Fruit fly (Drosophila melanogaster): ENCODE measurements around the gene CG12170.

CG12170 gene

DNA sequence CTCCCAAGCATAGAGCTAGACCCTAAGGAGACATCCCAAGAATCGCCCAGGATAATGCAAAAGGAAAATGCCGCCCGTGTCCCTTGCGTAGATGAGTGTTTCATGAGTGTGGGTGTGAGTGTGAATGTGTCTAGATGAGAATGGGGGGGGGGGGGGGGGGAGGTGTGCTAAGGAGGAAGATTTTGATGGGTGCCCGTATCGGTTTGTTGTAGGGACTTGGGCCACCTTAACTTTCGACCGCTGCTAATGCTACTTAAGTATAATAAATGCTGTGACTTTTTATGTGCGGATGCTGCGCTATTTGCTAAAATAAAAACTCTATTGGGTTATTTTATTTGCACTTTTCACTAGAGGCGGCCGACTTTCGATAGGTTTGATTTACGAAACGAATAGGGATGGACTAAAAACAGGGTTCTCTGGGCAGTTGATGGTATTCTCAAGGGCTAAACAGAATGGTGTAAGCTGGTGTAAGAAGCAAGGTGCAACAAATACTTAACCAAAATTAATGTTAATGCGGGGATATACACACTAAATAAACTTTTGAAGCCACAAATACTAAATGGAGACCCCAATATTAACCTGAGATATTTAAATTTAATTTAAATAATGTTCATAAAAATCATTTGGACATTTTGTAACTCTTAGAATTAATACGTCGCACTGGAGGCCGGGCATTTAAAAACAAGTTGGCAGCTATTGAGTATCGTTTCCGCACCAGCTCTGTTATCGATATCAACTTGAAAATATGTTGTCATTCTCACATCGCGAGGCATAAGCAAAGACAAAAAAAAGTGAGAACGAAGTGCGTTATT, 32.1 kb downstream of the CG12170 start, which contains the start of the genes Xe7 and Atg17 (continued):
- TF ChIP-seq CG43689 (GFP tag; IDR thresholded peaks at IDR 0.05), result peak; percentile 67; the same call in 1 of the 2 replicates
- no peak for TF ChIP-seq Tbp (GFP tag; optimal IDR thresholded peaks at IDR 0.05)
- TF ChIP-seq CG2120 (GFP tag; optimal IDR thresholded peaks at IDR 0.05), result peak; percentile 97
- peak; percentile 61 for TF ChIP-seq CG4282 (GFP tag; optimal IDR thresholded peaks at IDR 0.05)
- peak; percentile 83 for TF ChIP-seq Drgx (GFP tag; IDR thresholded peaks at IDR 0.05)
- peak; percentile 74 for TF ChIP-seq CG7928 (GFP tag; optimal IDR thresholded peaks at IDR 0.05)
- TF ChIP-seq CG9932 (GFP tag; IDR thresholded peaks at IDR 0.05), result peak; percentile 97

DNA sequence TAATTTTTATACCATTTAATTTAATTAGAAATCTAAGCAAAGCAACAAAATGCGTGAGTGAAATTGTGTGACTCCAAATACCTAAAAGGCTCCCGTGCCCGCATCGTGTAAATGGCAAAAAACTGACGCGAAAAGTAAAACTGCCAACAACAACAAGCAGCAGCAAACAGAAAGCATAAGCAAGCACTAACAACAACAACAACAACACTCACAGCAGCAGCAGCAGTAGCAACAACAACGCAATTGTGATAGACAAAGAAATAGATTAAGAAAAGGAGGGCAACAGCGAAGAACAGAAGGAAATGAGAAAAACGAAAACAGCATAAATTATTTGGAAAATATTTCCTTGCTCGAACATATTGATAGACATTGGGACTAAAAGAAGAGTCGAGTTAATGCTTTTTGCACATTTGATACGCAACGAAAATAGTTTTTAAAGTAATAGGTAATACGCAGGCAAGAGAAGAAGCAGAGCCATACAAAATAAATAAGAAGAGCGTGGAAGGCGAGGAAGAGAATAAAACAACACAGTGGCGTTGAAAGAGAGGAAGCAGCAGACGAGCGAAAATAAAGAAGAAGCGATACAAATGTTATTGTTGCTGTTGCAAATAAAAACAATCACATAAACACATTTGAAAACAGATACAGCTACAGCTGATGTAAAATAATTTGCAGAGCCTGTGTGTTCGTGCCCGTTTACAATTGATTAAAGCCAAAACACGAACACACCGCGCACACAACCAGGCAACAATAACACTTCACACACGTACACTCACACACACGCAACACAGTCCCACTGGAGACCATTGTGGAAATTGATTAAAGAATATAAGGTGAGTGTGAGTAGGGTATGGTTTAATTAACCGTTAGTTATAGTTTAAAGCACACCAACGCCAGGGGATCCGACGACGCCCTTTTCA, 33.0 kb downstream of the CG12170 start:
- no peak for TF ChIP-seq CG8359 (GFP tag; optimal IDR thresholded peaks at IDR 0.05; ENCODE audit: borderline replicate concordance)
- TF ChIP-seq CG34376 (GFP tag; optimal IDR thresholded peaks at IDR 0.05), result peak; percentile 35
- TF ChIP-seq nerfin-2 (GFP tag; IDR thresholded peaks at IDR 0.05; ENCODE audit: partially characterized antibody), result peak; percentile 4; the same call in 1 of the 2 replicates
- TF ChIP-seq HLH4C (GFP tag; IDR thresholded peaks at IDR 0.05; ENCODE audit: partially characterized antibody), result 0 out of 3 replicates have a peak, but pooled peaks have one; percentile 5
- peak; percentile 5 for TF ChIP-seq Fer1 (GFP tag; optimal IDR thresholded peaks at IDR 0.05)
- TF ChIP-seq Scr (GFP tag; IDR thresholded peaks at IDR 0.05; ENCODE audit: partially characterized antibody), result no peak
- peak; percentile 13 for TF ChIP-seq CG8388 (GFP tag; optimal IDR thresholded peaks at IDR 0.05)
- peak; percentile 44 for TF ChIP-seq Deaf1 (tag; optimal IDR thresholded peaks at IDR 0.05)
- peak; percentile 99 for TF ChIP-seq CG4360 (GFP tag; IDR thresholded peaks at IDR 0.05)
- TF ChIP-seq CG12744 (GFP tag; optimal IDR thresholded peaks at IDR 0.05), result no peak
- no peak for TF ChIP-seq CG9437 (GFP tag; optimal IDR thresholded peaks at IDR 0.05)
- TF ChIP-seq Ets65A (GFP tag), result peak; percentile 43
- 0 out of 3 replicates have a peak, but pooled peaks have one; percentile 1 for TF ChIP-seq Opbp (GFP tag; IDR thresholded peaks at IDR 0.05; ENCODE audit: partially characterized antibody)
- TF ChIP-seq sc (optimal IDR thresholded peaks at IDR 0.05), result no peak
- TF ChIP-seq sc (GFP tag; optimal IDR thresholded peaks at IDR 0.05), result no peak
- no peak for TF ChIP-seq HLH54F (GFP tag; optimal IDR thresholded peaks at IDR 0.05)
- TF ChIP-seq CG3163 (GFP tag; optimal IDR thresholded peaks at IDR 0.05), result peak; percentile 80
- peak; percentile 36 for TF ChIP-seq mirr (GFP tag; optimal IDR thresholded peaks at IDR 0.05)
- no peak for TF ChIP-seq Nf-YA (GFP tag; IDR thresholded peaks at IDR 0.05)
- TF ChIP-seq Aef1 (GFP tag; IDR thresholded peaks at IDR 0.05), result peak; percentile 8; the same call in 2 of the 3 replicates
- TF ChIP-seq cg (GFP tag; optimal IDR thresholded peaks at IDR 0.05), result peak; percentile 72
- peak; percentile 58 for TF ChIP-seq MESR4 (GFP tag; optimal IDR thresholded peaks at IDR 0.05)
- peak; percentile 11 for TF ChIP-seq ERR (GFP tag; optimal IDR thresholded peaks at IDR 0.05)
- TF ChIP-seq CG30403 (GFP tag; optimal IDR thresholded peaks at IDR 0.05), result no peak
- no peak for TF ChIP-seq Awh (GFP tag; IDR thresholded peaks at IDR 0.05)
- TF ChIP-seq Bteb2 (GFP tag; optimal IDR thresholded peaks at IDR 0.05), result no peak
- TF ChIP-seq CG17361 (GFP tag; IDR thresholded peaks at IDR 0.05), result no peak
- peak; percentile 25 for TF ChIP-seq exex (tag; optimal IDR thresholded peaks at IDR 0.05)
- TF ChIP-seq psq (GFP tag; optimal IDR thresholded peaks at IDR 0.05), result peak; percentile 97
- peak in 1 of 2 experiments; percentile 85 for TF ChIP-seq Trl (optimal IDR thresholded peaks at IDR 0.05)
- no peak for TF ChIP-seq Trl (GFP tag; optimal IDR thresholded peaks at IDR 0.05)
- TF ChIP-seq CG17568 (GFP tag; optimal IDR thresholded peaks at IDR 0.05), result peak; percentile 49
- peak; percentile 30 for TF ChIP-seq pros (GFP tag; optimal IDR thresholded peaks at IDR 0.05)
- TF ChIP-seq CG17612 (GFP tag; IDR thresholded peaks at IDR 0.05), result no peak
- peak; percentile 14 for TF ChIP-seq sug (tag; optimal IDR thresholded peaks at IDR 0.05)
- no peak for TF ChIP-seq tll (GFP tag; optimal IDR thresholded peaks at IDR 0.05)
- TF ChIP-seq YL-1 (GFP tag; optimal IDR thresholded peaks at IDR 0.05), result peak; percentile 2
- no peak for TF ChIP-seq CG8089 (GFP tag; optimal IDR thresholded peaks at IDR 0.05)
